Worm (Caenorhabditis elegans) whole organism, late embryonic: ENCODE results near the gene W05B10.4.

ENCODE experiments used
- C38D4.7 ChIP-seq: fragments of 200-800 bp; sonication (Bioruptor generic); optimal IDR thresholded peaks from 2 replicates; lab custom pipeline; 2018; ENCODE audit warnings: mild to moderate bottlenecking, missing genetic modification characterization, moderate library complexity, missing compliant biosample characterization
- F13H6.1 ChIP-seq: sonication (generic microtip); optimal IDR thresholded peaks from 2 replicates; lab custom pipeline; 2016; ENCODE audit warnings: missing genetic modification characterization, missing compliant biosample characterization
- K02D7.2 ChIP-seq: sonication (generic microtip); optimal IDR thresholded peaks from 2 replicates; lab custom pipeline; 2017; ENCODE audit warnings: mild to moderate bottlenecking, missing genetic modification characterization, missing compliant biosample characterization
- K09A11.1 ChIP-seq: sonication (generic microtip); optimal IDR thresholded peaks from 2 replicates; lab custom pipeline; 2017; ENCODE audit warnings: antibody characterized with exemption, mild to moderate bottlenecking, missing genetic modification characterization, missing compliant biosample characterization; ENCODE audit not compliant: insufficient read depth
- T23F11.4 ChIP-seq: fragments of 200-800 bp; sonication (Bioruptor generic); optimal IDR thresholded peaks from 2 replicates; lab custom pipeline; 2018; ENCODE audit warnings: mild to moderate bottlenecking, missing genetic modification characterization, missing compliant biosample characterization
- ceh-19 ChIP-seq: fragments of 200-800 bp; sonication (Bioruptor generic); optimal IDR thresholded peaks from 2 replicates; lab custom pipeline; 2018; ENCODE audit warnings: mild to moderate bottlenecking, missing genetic modification characterization, missing compliant biosample characterization
- ceh-2 ChIP-seq: sonication (generic microtip); optimal IDR thresholded peaks from 2 replicates; lab custom pipeline; 2016; ENCODE audit warnings: missing genotype, missing genetic modification characterization, missing compliant biosample characterization
- ceh-31 ChIP-seq: sonication (generic microtip); optimal IDR thresholded peaks from 2 replicates; lab custom pipeline; 2016; ENCODE audit warnings: missing genetic modification characterization, missing compliant biosample characterization
- ceh-45 ChIP-seq: fragments of 200-800 bp; sonication (Bioruptor generic); IDR thresholded peaks from 2 replicates; pipeline ENCODE4 v1.3.6; 2022; ENCODE audit warnings: missing genetic modification reagents, missing genetic modification characterization, missing compliant biosample characterization
- ceh-48 ChIP-seq: sonication (generic microtip); optimal IDR thresholded peaks from 2 replicates; lab custom pipeline; 2016; ENCODE audit warnings: missing genetic modification characterization, inconsistent platforms, missing compliant biosample characterization
- dve-1 ChIP-seq: sonication (generic microtip); optimal IDR thresholded peaks from 2 replicates; lab custom pipeline; 2017; ENCODE audit warnings: antibody characterized with exemption, mild to moderate bottlenecking, missing genetic modification characterization, missing compliant biosample characterization
- elt-2 ChIP-seq: sonication (generic microtip); optimal IDR thresholded peaks from 2 replicates; lab custom pipeline; 2016; ENCODE audit warnings: missing genetic modification reagents, missing genetic modification characterization, missing compliant biosample characterization
- elt-4 ChIP-seq: sonication (generic microtip); optimal IDR thresholded peaks from 2 replicates; lab custom pipeline; 2016; ENCODE audit warnings: missing genetic modification characterization, missing compliant biosample characterization
- ets-4 ChIP-seq: sonication (generic microtip); optimal IDR thresholded peaks from 2 replicates; lab custom pipeline; 2016; ENCODE audit warnings: missing genetic modification characterization, missing compliant biosample characterization
- fax-1 ChIP-seq: sonication (generic microtip); optimal IDR thresholded peaks from 2 replicates; lab custom pipeline; 2016; ENCODE audit warnings: missing genotype, missing genetic modification characterization, missing compliant biosample characterization
- gmeb-2 ChIP-seq: sonication (generic microtip); optimal IDR thresholded peaks from 2 replicates; lab custom pipeline; 2016; ENCODE audit warnings: missing genetic modification characterization, inconsistent platforms, missing compliant biosample characterization
- hlh-13 ChIP-seq: fragments of 200-800 bp; sonication (Bioruptor generic); optimal IDR thresholded peaks from 2 replicates; lab custom pipeline; 2018; ENCODE audit warnings: mild to moderate bottlenecking, missing genetic modification characterization, missing compliant biosample characterization
- hlh-15 ChIP-seq: sonication (generic microtip); optimal IDR thresholded peaks from 2 replicates; lab custom pipeline; 2016; ENCODE audit warnings: missing genetic modification characterization, missing compliant biosample characterization
- hlh-30 ChIP-seq: sonication (generic microtip); optimal IDR thresholded peaks from 2 replicates; lab custom pipeline; 2017; ENCODE audit warnings: antibody characterized with exemption, missing genetic modification characterization, missing compliant biosample characterization; ENCODE audit not compliant: insufficient read depth
- hlh-6 ChIP-seq: sonication (generic microtip); optimal IDR thresholded peaks from 2 replicates; lab custom pipeline; 2016; ENCODE audit warnings: missing genotype, missing genetic modification characterization, missing compliant biosample characterization
- hlh-8 ChIP-seq: sonication (generic microtip); optimal IDR thresholded peaks from 2 replicates; lab custom pipeline; 2016; ENCODE audit warnings: missing genotype, missing genetic modification characterization, missing compliant biosample characterization
- lim-6 ChIP-seq: sonication (generic microtip); optimal IDR thresholded peaks from 2 replicates; lab custom pipeline; 2016; ENCODE audit warnings: missing genetic modification characterization, missing compliant biosample characterization
- lin-11 ChIP-seq: fragments of 200-800 bp; sonication (Bioruptor generic); optimal IDR thresholded peaks from 2 replicates; lab custom pipeline; 2018; ENCODE audit warnings: mild to moderate bottlenecking, missing genetic modification characterization, missing compliant biosample characterization
- madf-2 ChIP-seq: sonication (generic microtip); optimal IDR thresholded peaks from 2 replicates; lab custom pipeline; 2017; ENCODE audit warnings: missing genetic modification characterization, missing compliant biosample characterization
- nfya-1 ChIP-seq: sonication (generic microtip); optimal IDR thresholded peaks from 2 replicates; lab custom pipeline; 2017; ENCODE audit warnings: missing genetic modification characterization, mild to moderate bottlenecking, missing compliant biosample characterization, antibody characterized with exemption, moderate library complexity
- pat-9 ChIP-seq: fragments of 200-800 bp; sonication (Bioruptor generic); optimal IDR thresholded peaks from 2 replicates; lab custom pipeline; 2018; ENCODE audit warnings: mild to moderate bottlenecking, missing genetic modification characterization, moderate library complexity, missing compliant biosample characterization
- pax-1 ChIP-seq: fragments of 150-350 bp; optimal IDR thresholded peaks from 2 replicates; lab custom pipeline; 2014; ENCODE audit warnings: missing biosample characterization, missing genetic modification characterization
- pqm-1 ChIP-seq: sonication (generic microtip); optimal IDR thresholded peaks from 2 replicates; lab custom pipeline; 2016; ENCODE audit warnings: missing genetic modification characterization, missing compliant biosample characterization
- pros-1 ChIP-seq: fragments of 150-350 bp; optimal IDR thresholded peaks from 2 replicates; lab custom pipeline; 2014; ENCODE audit warnings: missing biosample characterization, missing genetic modification reagents, missing genetic modification characterization
- rnt-1 ChIP-seq: sonication (generic microtip); optimal IDR thresholded peaks from 2 replicates; lab custom pipeline; 2016; ENCODE audit warnings: missing genetic modification characterization, missing compliant biosample characterization
- sox-2 ChIP-seq: fragments of 200-800 bp; sonication (Bioruptor generic); IDR thresholded peaks from 2 replicates; pipeline ENCODE4 v1.3.6; 2022; ENCODE audit warnings: missing genetic modification reagents, missing genetic modification characterization, missing compliant biosample characterization
- sox-4 ChIP-seq: sonication (generic microtip); optimal IDR thresholded peaks from 2 replicates; lab custom pipeline; 2017; ENCODE audit warnings: mild to moderate bottlenecking, missing genetic modification characterization, inconsistent platforms, missing compliant biosample characterization
- tbx-2 ChIP-seq: sonication (generic microtip); optimal IDR thresholded peaks from 2 replicates; lab custom pipeline; 2016; ENCODE audit warnings: missing genetic modification characterization, missing compliant biosample characterization
- ttx-3 ChIP-seq: sonication (generic microtip); optimal IDR thresholded peaks from 2 replicates; lab custom pipeline; 2016; ENCODE audit warnings: missing genetic modification reagents, missing genetic modification characterization, missing compliant biosample characterization
- unc-3 ChIP-seq, 2 experiments: fragments of 200-800 bp in 1 of 2; sonication (Bioruptor generic) in 1 of 2; sonication (generic microtip) in 1 of 2; conservative IDR thresholded peaks in 1 of 2; optimal IDR thresholded peaks in 1 of 2; 2 replicates each; pipeline versions ENCODE4 v1.3.6 to Lab custom; 2016 to 2022; ENCODE audit warnings: missing compliant biosample characterization in 2 of 2, missing genetic modification characterization in 2 of 2, missing genetic modification reagents in 1 of 2
- unc-42 ChIP-seq: sonication (generic microtip); optimal IDR thresholded peaks from 2 replicates; lab custom pipeline; 2016; ENCODE audit warnings: missing genotype, missing genetic modification characterization, missing compliant biosample characterization
- zip-5 ChIP-seq: sonication (generic microtip); optimal IDR thresholded peaks from 2 replicates; lab custom pipeline; 2016; ENCODE audit warnings: missing genetic modification characterization, missing compliant biosample characterization
- ztf-16 ChIP-seq: sonication (generic microtip); optimal IDR thresholded peaks from 2 replicates; lab custom pipeline; 2017; ENCODE audit warnings: missing genetic modification characterization, missing compliant biosample characterization

W05B10.4 gene

ce11 chrV:12649213-12649612 is 18.8 kb upstream of the W05B10.4 start, which contains the start of gene gpa-9:
Gene gpa-9 (minus strand): TSS chrV:12649313.
- no peak for TF ChIP-seq elt-2 (tag; lab: Kevin White, UChicago)
- TF ChIP-seq madf-2 (tag; lab: Kevin White, UChicago): no peak
- TF ChIP-seq sox-4: no peak
- no peak for TF ChIP-seq elt-4 (tag; lab: Kevin White, UChicago)
- no peak for TF ChIP-seq unc-3 (GFP tag; conservative IDR thresholded peaks at IDR 0.05; lab: Robert Waterston, UW)
- no peak for TF ChIP-seq unc-3 (tag; optimal IDR thresholded peaks at IDR 0.05; lab: Kevin White, UChicago)
- no peak for TF ChIP-seq sox-2
- TF ChIP-seq pqm-1 (tag; lab: Kevin White, UChicago): no peak
- TF ChIP-seq gmeb-2 (tag; lab: Kevin White, UChicago): no peak
- TF ChIP-seq rnt-1 (tag; lab: Kevin White, UChicago): no peak
- no peak for TF ChIP-seq hlh-13
- no peak for TF ChIP-seq nfya-1 (tag; lab: Kevin White, UChicago)
- TF ChIP-seq pat-9: no peak
- no peak for TF ChIP-seq lin-11 (tag; lab: Kevin White, UChicago)
- TF ChIP-seq, all 69 proteins: peak for 0

ce11 chrV:12649636-12650035 is 18.4 kb upstream of the W05B10.4 start, which contains the start of gene lin-25:
Gene lin-25 (plus strand): TSS chrV:12649925.
- TF ChIP-seq ceh-31 (tag; lab: Kevin White, UChicago) (peak; percentile 67), ceh-2 (tag; lab: Kevin White, UChicago) (peak; percentile 57), ets-4 (peak; percentile 41), K02D7.2 (tag; lab: Kevin White, UChicago) (no peak), nfya-1 (tag; lab: Kevin White, UChicago) (peak; percentile 6), tbx-2 (tag; lab: Kevin White, UChicago) (peak; percentile 43), madf-2 (tag; lab: Kevin White, UChicago) (no peak), unc-42 (tag; lab: Kevin White, UChicago) (peak; percentile 50)

ce11 chrV:12658142-12658541 is 9.9 kb upstream of the W05B10.4 start, which contains the start of gene W05B10.6:
Gene W05B10.6 (minus strand): TSS chrV:12658242.
- TF ChIP-seq hlh-30 (tag; lab: Kevin White, UChicago) (no peak), elt-4 (tag; lab: Kevin White, UChicago) (no peak)

ce11 chrV:12659426-12659825 is 8.6 kb upstream of the W05B10.4 start, which contains the start of gene ccch-3:
Gene ccch-3 (minus strand): TSS chrV:12659687.
- no peak for TF ChIP-seq lin-11 (tag; lab: Kevin White, UChicago)
- no peak for TF ChIP-seq zip-5 (tag; lab: Kevin White, UChicago)
- no peak for TF ChIP-seq dve-1 (tag; lab: Kevin White, UChicago)
- no peak for TF ChIP-seq pros-1 (tag; lab: Kevin White, UChicago)
- no peak for TF ChIP-seq tbx-2 (tag; lab: Kevin White, UChicago)
- no peak for TF ChIP-seq pax-1 (tag; lab: Kevin White, UChicago)
- TF ChIP-seq hlh-13: no peak
- TF ChIP-seq K09A11.1 (tag; lab: Kevin White, UChicago): no peak
- TF ChIP-seq ceh-45: no peak
- peak; percentile 83 for TF ChIP-seq unc-42 (tag; lab: Kevin White, UChicago)
- no peak for TF ChIP-seq ceh-48
- TF ChIP-seq ceh-2 (tag; lab: Kevin White, UChicago): no peak
- TF ChIP-seq madf-2 (tag; lab: Kevin White, UChicago): no peak
- TF ChIP-seq C38D4.7 (GFP tag; lab: Kevin White, UChicago): no peak
- TF ChIP-seq sox-4: no peak
- peak; percentile 37 for TF ChIP-seq hlh-30 (tag; lab: Kevin White, UChicago)
- peak; percentile 4 for TF ChIP-seq ztf-16
- TF ChIP-seq T23F11.4: no peak
- no peak for TF ChIP-seq unc-3 (GFP tag; conservative IDR thresholded peaks at IDR 0.05; lab: Robert Waterston, UW)
- TF ChIP-seq unc-3 (tag; optimal IDR thresholded peaks at IDR 0.05; lab: Kevin White, UChicago): no peak
- TF ChIP-seq fax-1 (tag; lab: Kevin White, UChicago): no peak
- TF ChIP-seq ceh-19: no peak
- no peak for TF ChIP-seq hlh-8 (tag; lab: Kevin White, UChicago)
- no peak for TF ChIP-seq hlh-15
- TF ChIP-seq elt-2 (tag; lab: Kevin White, UChicago): no peak
- TF ChIP-seq F13H6.1 (tag; lab: Kevin White, UChicago): no peak
- TF ChIP-seq hlh-6 (tag; lab: Kevin White, UChicago): no peak
- no peak for TF ChIP-seq ttx-3
- TF ChIP-seq ceh-31 (tag; lab: Kevin White, UChicago): peak; percentile 14
- no peak for TF ChIP-seq lim-6 (tag; lab: Kevin White, UChicago)
